Worm (Caenorhabditis elegans): Measurements from ENCODE around the gene npr-28.
"Not testable (repeated sequence)": the region's sequence is repeated elsewhere in the genome, so short reads cannot be mapped to it uniquely, and the experiment has no call there.

npr-28 gene

ce11 chrX:8341675-8342074, 9.2 kb downstream of the npr-28 start, which contains the start of gene F55E10.1:
TSS of gene F55E10.1 (plus strand) at chrX:8341975.
- TF ChIP-seq unc-62 (GFP tag; optimal IDR thresholded peaks at IDR 0.05), result no peak

ce11 chrX:8340393-8340792, 10.5 kb downstream of the npr-28 start, which contains the start of gene F55E10.2:
TSS of gene F55E10.2 (plus strand) at chrX:8340693.
- no peak for TF ChIP-seq unc-62 (GFP tag; optimal IDR thresholded peaks at IDR 0.05)

- no peak for TF ChIP-seq unc-62 (GFP tag; optimal IDR thresholded peaks at IDR 0.05)
Observed at ce11 chrX:8327800-8328199, 23.1 kb downstream of the npr-28 start, which contains the start of gene F55E10.4. TSS of gene F55E10.4 (minus strand) at chrX:8327900.

ce11 chrX:8326394-8326793, 24.5 kb downstream of the npr-28 start, which contains the start of gene R09F10.8:
TSS of gene R09F10.8 (minus strand) at chrX:8326451.
- TF ChIP-seq unc-62 (GFP tag; optimal IDR thresholded peaks at IDR 0.05), result no peak

ce11 chrX:8323371-8323770, 27.5 kb downstream of the npr-28 start, which contains the start of gene R09F10.1:
TSS of gene R09F10.1 (plus strand) at chrX:8323592.
- TF ChIP-seq unc-62 (GFP tag; optimal IDR thresholded peaks at IDR 0.05), result no peak

ce11 chrX:8321811-8322210, 29.1 kb downstream of the npr-28 start, which contains the start of gene abu-9:
TSS of gene abu-9 (plus strand) at chrX:8322111.
- not testable (repeated sequence) for TF ChIP-seq unc-62 (GFP tag; optimal IDR thresholded peaks at IDR 0.05)

- TF ChIP-seq unc-62 (GFP tag; optimal IDR thresholded peaks at IDR 0.05), result no peak
Observed at ce11 chrX:8320889-8321288, 30.0 kb downstream of the npr-28 start, which contains the start of gene pqn-57. TSS of gene pqn-57 (minus strand) at chrX:8320989.

ce11 chrX:8318950-8319349, 31.9 kb downstream of the npr-28 start, which contains the start of gene srh-11:
TSS of gene srh-11 (minus strand) at chrX:8319050.
- no peak for TF ChIP-seq unc-62 (GFP tag; optimal IDR thresholded peaks at IDR 0.05)

- TF ChIP-seq unc-62 (GFP tag; optimal IDR thresholded peaks at IDR 0.05), result no peak
Observed at ce11 chrX:8311590-8311989, 39.3 kb downstream of the npr-28 start.

- TF ChIP-seq unc-62 (GFP tag; optimal IDR thresholded peaks at IDR 0.05), result no peak
Observed at ce11 chrX:8310747-8311146, 40.1 kb downstream of the npr-28 start.

- TF ChIP-seq unc-62 (GFP tag; optimal IDR thresholded peaks at IDR 0.05), result no peak
Observed at ce11 chrX:8308491-8308890, 42.4 kb downstream of the npr-28 start.

ce11 chrX:8307600-8307999, 43.3 kb downstream of the npr-28 start, which contains the start of gene R09F10.5:
TSS of gene R09F10.5 (minus strand) at chrX:8307700.
- no peak for TF ChIP-seq unc-62 (GFP tag; optimal IDR thresholded peaks at IDR 0.05)

- no peak for TF ChIP-seq unc-62 (GFP tag; optimal IDR thresholded peaks at IDR 0.05)
Observed at ce11 chrX:8302803-8303202, 48.1 kb downstream of the npr-28 start.

- TF ChIP-seq unc-62 (GFP tag; optimal IDR thresholded peaks at IDR 0.05), result no peak
Observed at ce11 chrX:8302299-8302698, 48.6 kb downstream of the npr-28 start, which contains the start of gene inx-5. TSS of gene inx-5 (minus strand) at chrX:8302399.

ce11 chrX:8299554-8299953, 51.3 kb downstream of the npr-28 start, which contains the start of gene ced-13:
TSS of gene ced-13 (minus strand) at chrX:8299654.
- no peak for TF ChIP-seq unc-62 (GFP tag; optimal IDR thresholded peaks at IDR 0.05)

Measured in whole organism, dauer.